Worm (Caenorhabditis elegans): ENCODE data around the gene cblc-1.

DNA sequence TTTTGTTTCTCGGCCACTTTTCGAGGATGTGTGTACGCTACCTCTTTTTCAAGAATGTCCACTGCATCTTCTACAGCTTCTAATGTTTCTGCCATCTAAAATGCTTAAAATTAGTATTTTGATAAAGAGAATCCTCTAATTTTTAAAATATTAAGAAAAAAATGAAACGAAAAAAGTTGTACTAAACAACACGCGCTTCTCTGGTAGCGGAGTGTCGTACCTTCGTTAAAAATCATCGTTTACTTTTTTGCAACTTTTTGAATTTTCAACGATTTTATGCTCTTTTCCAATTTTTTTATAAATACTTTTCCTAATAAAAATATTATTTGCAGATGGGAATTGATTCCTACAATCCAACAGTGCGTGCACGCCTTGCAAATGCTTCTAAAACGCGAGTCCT is 4.7 kb upstream of the cblc-1 start, which contains the start of the genes gldi-11 and ZK546.2:
- TF ChIP-seq T22C8.4 (GFP tag; IDR thresholded peaks at IDR 0.05) (no peak), flt-1 (GFP tag; IDR thresholded peaks at IDR 0.05) (no peak), ref-1 (GFP tag; conservative IDR thresholded peaks at IDR 0.05) (no peak)
